Worm (Caenorhabditis elegans): ENCODE results near the gene rbmx-2.

- TF ChIP-seq ama-1 (optimal IDR thresholded peaks at IDR 0.05) (no peak), alr-1 (tag; optimal IDR thresholded peaks at IDR 0.05) (no peak), lin-11 (tag; optimal IDR thresholded peaks at IDR 0.05) (no peak), snpc-4 (tag; optimal IDR thresholded peaks at IDR 0.05) (no peak), unc-62 (GFP tag; optimal IDR thresholded peaks at IDR 0.05) (no peak), nhr-11 (tag; optimal IDR thresholded peaks at IDR 0.05) (no peak), ztf-11 (tag; optimal IDR thresholded peaks at IDR 0.05) (no peak), nhr-77 (tag; optimal IDR thresholded peaks at IDR 0.05) (no peak), unc-55 (GFP tag; optimal IDR thresholded peaks at IDR 0.05) (no peak), nhr-237 (tag; optimal IDR thresholded peaks at IDR 0.05) (no peak), lin-39 (tag; optimal IDR thresholded peaks at IDR 0.05) (no peak), F13H6.1 (tag; optimal IDR thresholded peaks at IDR 0.05) (no peak)
Measured at ce11 chrII:6241758-6242157, 45.0 kb upstream of the rbmx-2 start, which contains the start of gene T24H7.8.

All from whole organism, L2 larva.